Fruit fly (Drosophila melanogaster) whole organism, embryonic: Measurements from ENCODE around the gene CG6216.
A peak's percentile ranks its signal among the peaks of the same experiment; 100 is the strongest.

ENCODE experiments used
- Ada2b ChIP-seq: fragments of 200-800 bp; sonication (Bioruptor generic); IDR thresholded peaks from 2 replicates; pipeline ENCODE4 v1.3.6; 2022; ENCODE audit warnings: missing biosample characterization, missing genetic modification characterization
- Aef1 ChIP-seq: fragments of 200-800 bp; sonication (Bioruptor generic); IDR thresholded peaks from 3 replicates; pipeline ENCODE4 v1.3.6; 2022; ENCODE audit warnings: missing biosample characterization, missing genetic modification characterization
- Awh ChIP-seq: fragments of 200-800 bp; sonication (Bioruptor generic); IDR thresholded peaks from 2 replicates; pipeline ENCODE4, ENCODE4 v1.3.6; 2022; ENCODE audit warnings: missing biosample characterization, missing genetic modification characterization
- B-H1 ChIP-seq: fragments of 200-800 bp; sonication (Bioruptor generic); IDR thresholded peaks from 3 replicates; pipeline ENCODE4 v1.3.6; 2022; ENCODE audit warnings: missing biosample characterization, missing genetic modification characterization
- BEAF-32 ChIP-seq: fragments of 200-800 bp; sonication (Bioruptor generic); optimal IDR thresholded peaks from 3 replicates; lab custom pipeline; 2017; ENCODE audit warnings: missing biosample characterization, missing genetic modification characterization, mild to moderate bottlenecking, moderate library complexity, missing genetic modification reagents
- BtbVII ChIP-seq: fragments of 200-800 bp; sonication (Bioruptor generic); optimal IDR thresholded peaks from 3 replicates; lab custom pipeline; 2017; ENCODE audit warnings: missing biosample characterization, mild to moderate bottlenecking, missing genetic modification characterization
- CG10274 ChIP-seq: fragments of 200-800 bp; sonication (Bioruptor generic); optimal IDR thresholded peaks from 3 replicates; lab custom pipeline; 2017; ENCODE audit warnings: missing biosample characterization, mild to moderate bottlenecking, missing genetic modification characterization
- CG10543 ChIP-seq: fragments of 200-800 bp; sonication (Bioruptor generic); optimal IDR thresholded peaks from 3 replicates; lab custom pipeline; 2017; ENCODE audit warnings: missing biosample characterization, mild to moderate bottlenecking, missing genetic modification characterization, moderate library complexity
- CG10565 ChIP-seq: fragments of 200-800 bp; sonication (Bioruptor generic); optimal IDR thresholded peaks from 3 replicates; lab custom pipeline; 2016; ENCODE audit warnings: missing biosample characterization, mild to moderate bottlenecking, missing genetic modification characterization
- CG11456 ChIP-seq: fragments of 200-800 bp; sonication (Bioruptor generic); IDR thresholded peaks from 3 replicates; pipeline ENCODE4 v1.3.6; 2022; ENCODE audit warnings: missing biosample characterization, missing genetic modification characterization
- CG13424 ChIP-seq: fragments of 200-800 bp; sonication (Bioruptor generic); optimal IDR thresholded peaks from 2 replicates; lab custom pipeline; 2019; ENCODE audit warnings: missing biosample characterization, mild to moderate bottlenecking, missing genetic modification characterization, moderate library complexity
- CG13624 ChIP-seq: fragments of 200-800 bp; sonication (Bioruptor generic); optimal IDR thresholded peaks from 2 replicates; lab custom pipeline; 2016; ENCODE audit warnings: missing biosample characterization, missing genetic modification characterization
- CG14710 ChIP-seq: fragments of 200-800 bp; sonication (Bioruptor generic); optimal IDR thresholded peaks from 3 replicates; lab custom pipeline; 2019; ENCODE audit warnings: missing biosample characterization, mild to moderate bottlenecking, missing genetic modification characterization, moderate library complexity
- CG15479 ChIP-seq: fragments of 200-800 bp; sonication (Bioruptor generic); optimal IDR thresholded peaks from 3 replicates; lab custom pipeline; 2019; ENCODE audit warnings: missing biosample characterization, mild to moderate bottlenecking, missing genetic modification characterization, moderate library complexity
- CG1602 ChIP-seq: fragments of 200-800 bp; sonication (Bioruptor generic); optimal IDR thresholded peaks from 3 replicates; lab custom pipeline; 2016; ENCODE audit warnings: missing biosample characterization, missing genetic modification characterization
- CG18619 ChIP-seq: fragments of 200-800 bp; sonication (Bioruptor generic); optimal IDR thresholded peaks from 3 replicates; lab custom pipeline; 2017; ENCODE audit warnings: missing biosample characterization, mild to moderate bottlenecking, missing genetic modification characterization
- CG2678 ChIP-seq: fragments of 200-800 bp; sonication (Bioruptor generic); optimal IDR thresholded peaks from 3 replicates; lab custom pipeline; 2019; ENCODE audit warnings: missing biosample characterization, mild to moderate bottlenecking, missing genetic modification characterization, moderate library complexity
- CG30431 ChIP-seq: fragments of 200-800 bp; sonication (Bioruptor generic); optimal IDR thresholded peaks from 2 replicates; lab custom pipeline; 2017; ENCODE audit warnings: missing biosample characterization, missing genetic modification characterization
- CG32532 ChIP-seq: fragments of 200-800 bp; sonication (Bioruptor generic); IDR thresholded peaks from 2 replicates; pipeline ENCODE4 v1.3.6; 2022; ENCODE audit warnings: missing biosample characterization, missing genetic modification characterization
- CG3838 ChIP-seq: fragments of 200-800 bp; sonication (Bioruptor generic); optimal IDR thresholded peaks from 3 replicates; lab custom pipeline; 2016; ENCODE audit warnings: missing biosample characterization, missing genetic modification characterization
- CG4282 ChIP-seq: fragments of 200-800 bp; sonication (Bioruptor generic); optimal IDR thresholded peaks from 2 replicates; lab custom pipeline; 2016; ENCODE audit warnings: missing biosample characterization, missing genetic modification characterization
- CG6765 ChIP-seq: fragments of 200-800 bp; sonication (Bioruptor generic); optimal IDR thresholded peaks from 3 replicates; lab custom pipeline; 2017; ENCODE audit warnings: missing biosample characterization, mild to moderate bottlenecking, missing genetic modification characterization
- CG8924 ChIP-seq: fragments of 200-800 bp; optimal IDR thresholded peaks from 3 replicates; lab custom pipeline; 2019; ENCODE audit warnings: missing biosample characterization, mild to moderate bottlenecking, missing genetic modification characterization, moderate library complexity
- CTCF ChIP-seq: fragments of 200-800 bp; sonication (Bioruptor generic); optimal IDR thresholded peaks from 2 replicates; lab custom pipeline; 2017; ENCODE audit warnings: missing biosample characterization, mild to moderate bottlenecking, missing genetic modification characterization, moderate library complexity
- Eip74EF ChIP-seq, 2 experiments: fragments of 200-800 bp in 1 of 2; fragments of >200 bp in 1 of 2; sonication (Bioruptor generic) in 1 of 2; optimal IDR thresholded peaks; 2 replicates each; lab custom pipeline; 2017 to 2019; ENCODE audit warnings: missing biosample characterization in 2 of 2, missing genetic modification characterization in 2 of 2, mild to moderate bottlenecking in 1 of 2, moderate library complexity in 1 of 2
- Gug ChIP-seq: fragments of 200-800 bp; sonication (Bioruptor generic); IDR thresholded peaks from 4 replicates; pipeline ENCODE4 v1.3.6; 2022; ENCODE audit warnings: missing biosample characterization, missing genetic modification characterization
- HLHmδ ChIP-seq: fragments of 200-800 bp; sonication (Bioruptor generic); optimal IDR thresholded peaks from 2 replicates; lab custom pipeline; 2018; ENCODE audit warnings: missing biosample characterization, mild to moderate bottlenecking, missing genetic modification characterization, moderate library complexity
- Jarid2 ChIP-seq: fragments of 200-800 bp; sonication (Bioruptor generic); optimal IDR thresholded peaks from 3 replicates; lab custom pipeline; 2017; ENCODE audit warnings: mild to moderate bottlenecking, missing biosample characterization, missing genetic modification reagents, missing genetic modification characterization
- Lpt ChIP-seq: fragments of >200 bp; optimal IDR thresholded peaks from 2 replicates; lab custom pipeline; 2018; ENCODE audit warnings: missing biosample characterization, missing genetic modification characterization
- Mad ChIP-seq: fragments of 200-800 bp; sonication (Bioruptor generic); optimal IDR thresholded peaks from 2 replicates; lab custom pipeline; 2016; ENCODE audit warnings: missing biosample characterization, missing genetic modification characterization
- Nf-YB ChIP-seq: fragments of 200-800 bp; sonication (Bioruptor generic); optimal IDR thresholded peaks from 3 replicates; lab custom pipeline; 2019; ENCODE audit warnings: missing biosample characterization, mild to moderate bottlenecking, missing genetic modification characterization, moderate library complexity
- Spps ChIP-seq: fragments of 200-800 bp; sonication (Bioruptor generic); optimal IDR thresholded peaks from 2 replicates; lab custom pipeline; 2018; ENCODE audit warnings: missing biosample characterization, mild to moderate bottlenecking, missing genetic modification characterization
- Trl ChIP-seq, 3 experiments: fragments of >200 bp in 2 of 3; fragments of 200-800 bp in 1 of 3; sonication (Bioruptor generic) in 1 of 3; optimal IDR thresholded peaks; 2 replicates in 1 of 3; 3 replicates in 2 of 3; lab custom pipeline; 2016 to 2017; ENCODE audit warnings: missing biosample characterization in 1 of 3, missing genetic modification characterization in 1 of 3
- Usf ChIP-seq: fragments of 200-800 bp; sonication (Bioruptor generic); optimal IDR thresholded peaks from 2 replicates; lab custom pipeline; 2017; ENCODE audit warnings: missing genotype, missing biosample characterization, missing genetic modification characterization
- al ChIP-seq: fragments of 200-800 bp; sonication (Bioruptor generic); IDR thresholded peaks from 2 replicates; pipeline ENCODE4 v1.3.6; 2022; ENCODE audit warnings: missing biosample characterization, missing genetic modification characterization
- az2 ChIP-seq: fragments of 200-800 bp; sonication (Bioruptor generic); optimal IDR thresholded peaks from 3 replicates; lab custom pipeline; 2016; ENCODE audit warnings: missing biosample characterization, missing genetic modification characterization
- cad ChIP-seq: fragments of >200 bp; optimal IDR thresholded peaks from 2 replicates; lab custom pipeline; 2017; ENCODE audit warnings: missing biosample characterization, missing genetic modification characterization
- crc ChIP-seq: fragments of 200-800 bp; sonication (Bioruptor generic); optimal IDR thresholded peaks from 2 replicates; lab custom pipeline; 2016; ENCODE audit warnings: missing biosample characterization, missing genetic modification characterization
- dm ChIP-seq: fragments of 200-800 bp; sonication (Bioruptor generic); optimal IDR thresholded peaks from 3 replicates; lab custom pipeline; 2016; ENCODE audit warnings: missing biosample characterization, missing genetic modification characterization
- ewg ChIP-seq: fragments of 200-800 bp; sonication (Bioruptor generic); optimal IDR thresholded peaks from 3 replicates; lab custom pipeline; 2017; ENCODE audit warnings: mild to moderate bottlenecking, missing biosample characterization, missing genetic modification reagents, missing genetic modification characterization
- gcm2 ChIP-seq: fragments of 200-800 bp; sonication (Bioruptor generic); optimal IDR thresholded peaks from 2 replicates; lab custom pipeline; 2016; ENCODE audit warnings: missing biosample characterization, missing genetic modification characterization
- gfzf ChIP-seq: fragments of 200-800 bp; sonication (Bioruptor generic); optimal IDR thresholded peaks from 2 replicates; lab custom pipeline; 2016; ENCODE audit warnings: missing biosample characterization, mild to moderate bottlenecking, missing genetic modification characterization, moderate library complexity
- kni ChIP-seq: fragments of 200-800 bp; sonication (Bioruptor generic); optimal IDR thresholded peaks from 3 replicates; lab custom pipeline; 2017; ENCODE audit warnings: mild to moderate bottlenecking, missing biosample characterization, missing genetic modification reagents, missing genetic modification characterization
- lola ChIP-seq, 3 experiments: fragments of >200 bp in 2 of 3; fragments of 200-800 bp in 1 of 3; sonication (Bioruptor generic) in 1 of 3; optimal IDR thresholded peaks; 2 replicates each; lab custom pipeline; 2017 to 2019; ENCODE audit warnings: missing biosample characterization in 3 of 3, missing genetic modification characterization in 3 of 3, mild to moderate bottlenecking in 1 of 3, moderate library complexity in 1 of 3
- nerfin-2 ChIP-seq: fragments of 200-800 bp; sonication (Bioruptor generic); IDR thresholded peaks from 2 replicates; pipeline ENCODE4 v1.3.6; 2022; ENCODE audit warnings: missing biosample characterization, missing genetic modification characterization; ENCODE audit not compliant: partially characterized antibody
- pb ChIP-seq: fragments of 200-800 bp; sonication (Bioruptor generic); optimal IDR thresholded peaks from 3 replicates; lab custom pipeline; 2016; ENCODE audit warnings: missing biosample characterization, missing genetic modification characterization
- peb ChIP-seq: fragments of 200-800 bp; sonication (Bioruptor generic); IDR thresholded peaks from 2 replicates; pipeline ENCODE4 v1.3.6; 2022; ENCODE audit warnings: missing biosample characterization, missing genetic modification characterization
- pzg ChIP-seq: fragments of 200-800 bp; sonication (Bioruptor generic); optimal IDR thresholded peaks from 3 replicates; lab custom pipeline; 2018; ENCODE audit warnings: missing biosample characterization, mild to moderate bottlenecking, missing genetic modification characterization, moderate library complexity
- scrt ChIP-seq: fragments of 200-800 bp; sonication (Bioruptor generic); optimal IDR thresholded peaks from 2 replicates; lab custom pipeline; 2018; ENCODE audit warnings: missing biosample characterization, mild to moderate bottlenecking, missing genetic modification characterization, moderate library complexity
- tap ChIP-seq: fragments of 200-800 bp; optimal IDR thresholded peaks from 3 replicates; lab custom pipeline; 2019; ENCODE audit warnings: missing biosample characterization, mild to moderate bottlenecking, missing genetic modification characterization, moderate library complexity
- z ChIP-seq: fragments of 200-800 bp; sonication (Bioruptor generic); IDR thresholded peaks from 3 replicates; pipeline ENCODE4 v1.3.6; 2022; ENCODE audit warnings: missing biosample characterization, missing genetic modification characterization

CG6216 gene

DNA sequence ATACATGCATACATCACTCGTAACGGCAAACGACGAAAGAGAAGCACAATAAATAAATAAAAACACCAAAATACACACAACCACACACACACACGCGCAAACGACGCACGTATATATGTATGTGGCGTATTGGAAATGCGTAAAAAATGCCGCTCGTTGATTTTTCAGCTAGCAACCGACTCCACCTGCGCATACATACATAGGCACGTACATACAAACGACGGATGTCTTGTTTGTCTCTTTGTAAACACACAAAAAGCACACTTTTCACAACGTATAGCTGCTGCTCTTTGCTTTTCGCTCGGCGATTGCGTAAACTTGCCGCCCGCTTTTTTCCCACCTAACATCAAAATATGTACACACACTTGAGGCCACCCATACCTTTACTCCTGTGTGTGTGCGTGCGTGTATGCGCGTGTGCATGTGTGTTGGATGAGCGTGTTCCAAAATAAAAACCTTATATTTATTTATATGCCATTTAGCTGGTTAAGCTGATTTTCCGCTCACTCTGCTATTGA is 30.6 kb downstream of the CG6216 start (continued):
- peak; percentile 94 for TF ChIP-seq CG10543
- TF ChIP-seq CG3838 (GFP tag; lab: Kevin White, UChicago): no peak
- TF ChIP-seq CG14710 (tag; lab: Kevin White, UChicago): no peak
- TF ChIP-seq ewg: peak; percentile 64
- peak; percentile 11 for TF ChIP-seq Mad (GFP tag; lab: Kevin White, UChicago)
- TF ChIP-seq al: no peak
- TF ChIP-seq Lpt (GFP tag; lab: Kevin White, UChicago): no peak
- peak; percentile 77 for TF ChIP-seq CG15479 (GFP tag; lab: Kevin White, UChicago)
- TF ChIP-seq tap (tag; lab: Kevin White, UChicago): no peak
- TF ChIP-seq CG10274 (GFP tag; lab: Kevin White, UChicago): no peak
- TF ChIP-seq gfzf (GFP tag; lab: Kevin White, UChicago): no peak
- peak in 1 of 3 experiments; percentile 62 for TF ChIP-seq lola (GFP tag; optimal IDR thresholded peaks at IDR 0.05; lab: Kevin White, UChicago)
- no peak for TF ChIP-seq Spps (tag; lab: Kevin White, UChicago)
- TF ChIP-seq Awh: no peak; the same call in 1 of the 2 replicates
- TF ChIP-seq CG32532 (GFP tag; lab: Robert Waterston, UW): no peak
- no peak for TF ChIP-seq cad
- TF ChIP-seq scrt (GFP tag; lab: Kevin White, UChicago): peak; percentile 41
- TF ChIP-seq CTCF: no peak
- no peak for TF ChIP-seq CG18619 (GFP tag; lab: Kevin White, UChicago)
- peak; percentile 95 for TF ChIP-seq kni (GFP tag; lab: Kevin White, UChicago)
- TF ChIP-seq CG4282 (GFP tag; lab: Kevin White, UChicago): no peak
- peak; percentile 46 for TF ChIP-seq CG8924 (tag; lab: Kevin White, UChicago)
- TF ChIP-seq z (GFP tag; lab: Robert Waterston, UW): peak; percentile 40; the same call in 1 of the 3 replicates
- TF ChIP-seq az2 (GFP tag; lab: Kevin White, UChicago): no peak
- no peak for TF ChIP-seq crc (GFP tag; lab: Kevin White, UChicago)
- TF ChIP-seq CG11456 (GFP tag; lab: Robert Waterston, UW): no peak
- TF ChIP-seq Jarid2: no peak
- no peak for TF ChIP-seq nerfin-2 (GFP tag; lab: Robert Waterston, UW)
- TF ChIP-seq CG2678: peak; percentile 53
- no peak for TF ChIP-seq pb (GFP tag; lab: Kevin White, UChicago)
- peak; percentile 38 for TF ChIP-seq CG13424 (tag; lab: Kevin White, UChicago)
- TF ChIP-seq Nf-YB: no peak
- TF ChIP-seq Aef1 (GFP tag; lab: Robert Waterston, UW): no peak
- TF ChIP-seq pzg: peak; percentile 8
- TF ChIP-seq HLHmδ (GFP tag; lab: Kevin White, UChicago): no peak
- no peak for TF ChIP-seq Gug (GFP tag; lab: Robert Waterston, UW)
- no peak for TF ChIP-seq gcm2 (GFP tag; lab: Kevin White, UChicago)
- TF ChIP-seq BEAF-32 (GFP tag; lab: Kevin White, UChicago): no peak
- peak in 1 of 2 experiments; percentile 68 for TF ChIP-seq Trl (optimal IDR thresholded peaks at IDR 0.05; lab: Kevin White, UChicago)
- no peak for TF ChIP-seq Trl (GFP tag; optimal IDR thresholded peaks at IDR 0.05; lab: Kevin White, UChicago)
- no peak for TF ChIP-seq B-H1
- TF ChIP-seq CG30431 (GFP tag; lab: Kevin White, UChicago): no peak
- no peak for TF ChIP-seq peb (GFP tag; lab: Robert Waterston, UW)
- TF ChIP-seq Eip74EF (GFP tag; optimal IDR thresholded peaks at IDR 0.05; lab: Kevin White, UChicago): no peak
- TF ChIP-seq CG1602 (GFP tag; lab: Kevin White, UChicago): no peak
- TF ChIP-seq CG10565 (GFP tag; lab: Kevin White, UChicago): no peak
- peak; percentile 36 for TF ChIP-seq CG13624 (GFP tag; lab: Kevin White, UChicago)
- no peak for TF ChIP-seq Ada2b (GFP tag; lab: Robert Waterston, UW)
- TF ChIP-seq Usf (GFP tag; lab: Kevin White, UChicago): no peak
- peak; percentile 63 for TF ChIP-seq BtbVII (GFP tag; lab: Kevin White, UChicago)
- TF ChIP-seq CG6765 (GFP tag; lab: Kevin White, UChicago): peak; percentile 49
- no peak for TF ChIP-seq dm (GFP tag; lab: Kevin White, UChicago)
